Worm (Caenorhabditis elegans): ENCODE data around the gene F26F4.9.

ce11 chrIII:4961281-4961680 is 49.0 kb upstream of the F26F4.9 start:
- TF ChIP-seq elt-3 (tag; optimal IDR thresholded peaks at IDR 0.05) (no peak), tbx-8 (GFP tag; optimal IDR thresholded peaks at IDR 0.05) (no peak), flh-1 (GFP tag; optimal IDR thresholded peaks at IDR 0.05) (no peak), lsy-2 (tag; optimal IDR thresholded peaks at IDR 0.05) (no peak), hlh-1 (tag; optimal IDR thresholded peaks at IDR 0.05) (no peak), blmp-1 (tag; optimal IDR thresholded peaks at IDR 0.05) (no peak), ztf-11 (tag; optimal IDR thresholded peaks at IDR 0.05) (no peak), unc-62 (GFP tag; optimal IDR thresholded peaks at IDR 0.05) (no peak), nhr-28 (tag; optimal IDR thresholded peaks at IDR 0.05) (no peak)

Measured in whole organism, mixed stage, embryonic.